Worm (Caenorhabditis elegans) whole organism, midembryonic: ENCODE data around the gene R04A9.6.
"Not testable (repeated sequence)": the region's sequence is repeated elsewhere in the genome, so short reads cannot be mapped to it uniquely, and the experiment has no call there.

Experiments
- T22C8.4 ChIP-seq: fragments of 200-800 bp; sonication (Bioruptor generic); IDR thresholded peaks from 2 replicates; pipeline ENCODE4 v1.3.6; 2022; ENCODE audit warnings: missing genetic modification characterization, missing compliant biosample characterization
- cog-1 ChIP-seq: sonication (generic microtip); optimal IDR thresholded peaks from 2 replicates; lab custom pipeline; 2016; ENCODE audit warnings: missing genetic modification characterization, missing compliant biosample characterization
- flt-1 ChIP-seq: fragments of 200-800 bp; sonication (Bioruptor generic); IDR thresholded peaks from 2 replicates; pipeline ENCODE4 v1.3.6; 2022; ENCODE audit warnings: missing genetic modification characterization, missing compliant biosample characterization
- klf-2 ChIP-seq: fragments of 200-800 bp; sonication (Bioruptor generic); conservative IDR thresholded peaks from 2 replicates; pipeline ENCODE4 v1.3.6; 2022; ENCODE audit warnings: missing genetic modification reagents, missing genetic modification characterization, missing compliant biosample characterization
- med-1 ChIP-seq: sonication (generic microtip); optimal IDR thresholded peaks from 2 replicates; lab custom pipeline; 2017; ENCODE audit warnings: missing genetic modification characterization, mild to moderate bottlenecking, missing compliant biosample characterization, antibody characterized with exemption, missing genetic modification reagents; ENCODE audit not compliant: insufficient read depth
- ref-1 ChIP-seq: fragments of 200-800 bp; sonication (Bioruptor generic); conservative IDR thresholded peaks from 2 replicates; pipeline ENCODE4 v1.3.6; 2022; ENCODE audit warnings: missing genetic modification reagents, missing genetic modification characterization, missing compliant biosample characterization
- tab-1 ChIP-seq: fragments of 200-800 bp; sonication (Bioruptor generic); IDR thresholded peaks from 2 replicates; pipeline ENCODE4 v1.3.6; 2022; ENCODE audit warnings: missing genetic modification characterization, missing compliant biosample characterization
- ztf-23 ChIP-seq: fragments of 200-800 bp; sonication (Bioruptor generic); IDR thresholded peaks from 2 replicates; pipeline ENCODE4 v1.3.6; 2022; ENCODE audit warnings: missing genetic modification reagents, missing genetic modification characterization, missing compliant biosample characterization
- ztf-29 ChIP-seq: fragments of 200-800 bp; sonication (Bioruptor generic); IDR thresholded peaks from 2 replicates; pipeline ENCODE4 v1.3.6; 2022; ENCODE audit warnings: missing genetic modification reagents, missing genetic modification characterization, missing compliant biosample characterization

- TF ChIP-seq cog-1 (tag; lab: Kevin White, UChicago); med-1: not testable (repeated sequence)
- TF ChIP-seq ref-1 (GFP tag; lab: Robert Waterston, UW), result peak; percentile 83
- TF ChIP-seq T22C8.4, result peak; percentile 79
- peak; percentile 96 for TF ChIP-seq flt-1 (GFP tag; lab: Robert Waterston, UW)
- peak; percentile 95 for TF ChIP-seq tab-1
- TF ChIP-seq ztf-23 (GFP tag; lab: Robert Waterston, UW), result peak; percentile 89
- peak; percentile 82 for TF ChIP-seq klf-2 (GFP tag; lab: Robert Waterston, UW)
- peak; percentile 81 for TF ChIP-seq ztf-29 (GFP tag; lab: Robert Waterston, UW)
Observed at ce11 chrX:351398-351797, 46.0 kb upstream of the R04A9.6 start.
